Fruit fly (Drosophila melanogaster) whole organism, pupa: ENCODE results near the gene Gclc.

Experiments
- CG10348 ChIP-seq: fragments of 200-800 bp; sonication (Bioruptor generic); IDR thresholded peaks from 2 replicates; pipeline ENCODE4 v1.3.6; 2022; ENCODE audit warnings: missing biosample characterization, missing genetic modification characterization
- CG12605 ChIP-seq: fragments of 200-800 bp; sonication (Bioruptor generic); IDR thresholded peaks from 2 replicates; pipeline ENCODE4 v1.3.6; 2022; ENCODE audit warnings: missing biosample characterization, missing genetic modification characterization
- CG13204 ChIP-seq: fragments of 200-800 bp; sonication (Bioruptor generic); optimal IDR thresholded peaks from 2 replicates; lab custom pipeline; 2018; ENCODE audit warnings: missing biosample characterization, mild to moderate bottlenecking, missing genetic modification characterization, moderate library complexity
- CG14655 ChIP-seq: fragments of 200-800 bp; sonication (Bioruptor generic); optimal IDR thresholded peaks from 3 replicates; lab custom pipeline; 2017; ENCODE audit warnings: mild to moderate bottlenecking, missing biosample characterization, missing genetic modification reagents, missing genetic modification characterization
- CG15710 ChIP-seq: fragments of 200-800 bp; sonication (Bioruptor generic); optimal IDR thresholded peaks from 2 replicates; lab custom pipeline; 2018; ENCODE audit warnings: missing biosample characterization, mild to moderate bottlenecking, missing genetic modification characterization, moderate library complexity
- CG17806 ChIP-seq: fragments of 200-800 bp; sonication (Bioruptor generic); optimal IDR thresholded peaks from 2 replicates; lab custom pipeline; 2018; ENCODE audit warnings: missing biosample characterization, mild to moderate bottlenecking, missing genetic modification characterization, moderate library complexity
- CG32121 ChIP-seq: fragments of 200-800 bp; sonication (Bioruptor generic); IDR thresholded peaks from 2 replicates; pipeline ENCODE4 v1.3.6; 2022; ENCODE audit warnings: missing biosample characterization, missing genetic modification characterization
- CG34367 ChIP-seq: fragments of 200-800 bp; sonication (Bioruptor generic); optimal IDR thresholded peaks from 2 replicates; lab custom pipeline; 2018; ENCODE audit warnings: missing biosample characterization, mild to moderate bottlenecking, missing genetic modification characterization
- CG4496 ChIP-seq: fragments of 200-800 bp; sonication (Bioruptor generic); IDR thresholded peaks from 3 replicates; pipeline ENCODE4 v1.3.6; 2022; ENCODE audit warnings: missing biosample characterization, missing genetic modification characterization
- CG8159 ChIP-seq: fragments of 200-800 bp; sonication (Bioruptor generic); optimal IDR thresholded peaks from 3 replicates; lab custom pipeline; 2018; ENCODE audit warnings: missing biosample characterization, mild to moderate bottlenecking, missing genetic modification characterization, moderate library complexity
- CG8301 ChIP-seq: fragments of 200-800 bp; sonication (Bioruptor generic); optimal IDR thresholded peaks from 2 replicates; lab custom pipeline; 2018; ENCODE audit warnings: missing biosample characterization, mild to moderate bottlenecking, missing genetic modification characterization
- CG9948 ChIP-seq: fragments of 200-800 bp; sonication (Bioruptor generic); optimal IDR thresholded peaks from 2 replicates; lab custom pipeline; 2018; ENCODE audit warnings: missing biosample characterization, mild to moderate bottlenecking, missing genetic modification characterization, moderate library complexity
- D1 ChIP-seq: fragments of 200-800 bp; sonication (Bioruptor generic); optimal IDR thresholded peaks from 2 replicates; lab custom pipeline; 2018; ENCODE audit warnings: missing biosample characterization, mild to moderate bottlenecking, missing genetic modification characterization, moderate library complexity
- EcR ChIP-seq: fragments of 200-800 bp; sonication (Bioruptor generic); optimal IDR thresholded peaks from 3 replicates; lab custom pipeline; 2019; ENCODE audit warnings: missing biosample characterization, missing genetic modification characterization, mild to moderate bottlenecking, moderate library complexity, missing genetic modification reagents
- Ets98B ChIP-seq: fragments of 200-800 bp; sonication (Bioruptor generic); IDR thresholded peaks from 2 replicates; pipeline ENCODE4 v1.3.6; 2022; ENCODE audit warnings: missing biosample characterization, missing genetic modification characterization
- Pif1A ChIP-seq: fragments of 200-800 bp; sonication (Bioruptor generic); optimal IDR thresholded peaks from 3 replicates; lab custom pipeline; 2016; ENCODE audit warnings: missing biosample characterization, missing genetic modification characterization
- Pif1B ChIP-seq: fragments of 200-800 bp; sonication (Bioruptor generic); optimal IDR thresholded peaks from 3 replicates; lab custom pipeline; 2016; ENCODE audit warnings: missing biosample characterization, missing genetic modification characterization
- Snoo ChIP-seq: fragments of 200-800 bp; sonication (Bioruptor generic); optimal IDR thresholded peaks from 3 replicates; lab custom pipeline; 2017; ENCODE audit warnings: missing biosample characterization, mild to moderate bottlenecking, missing genetic modification characterization, inconsistent platforms
- fd96Ca ChIP-seq: fragments of 200-800 bp; sonication (Bioruptor generic); IDR thresholded peaks from 3 replicates; pipeline ENCODE4 v1.3.6; 2022; ENCODE audit warnings: missing biosample characterization, missing genetic modification characterization
- gl ChIP-seq: fragments of 200-800 bp; sonication (Bioruptor generic); optimal IDR thresholded peaks from 2 replicates; lab custom pipeline; 2018; ENCODE audit warnings: missing biosample characterization, mild to moderate bottlenecking, missing genetic modification characterization
- rn ChIP-seq: fragments of 200-800 bp; sonication (Bioruptor generic); IDR thresholded peaks from 2 replicates; pipeline ENCODE4 v1.3.6; 2022; ENCODE audit warnings: missing biosample characterization, missing genetic modification characterization

The Gclc gene

DNA sequence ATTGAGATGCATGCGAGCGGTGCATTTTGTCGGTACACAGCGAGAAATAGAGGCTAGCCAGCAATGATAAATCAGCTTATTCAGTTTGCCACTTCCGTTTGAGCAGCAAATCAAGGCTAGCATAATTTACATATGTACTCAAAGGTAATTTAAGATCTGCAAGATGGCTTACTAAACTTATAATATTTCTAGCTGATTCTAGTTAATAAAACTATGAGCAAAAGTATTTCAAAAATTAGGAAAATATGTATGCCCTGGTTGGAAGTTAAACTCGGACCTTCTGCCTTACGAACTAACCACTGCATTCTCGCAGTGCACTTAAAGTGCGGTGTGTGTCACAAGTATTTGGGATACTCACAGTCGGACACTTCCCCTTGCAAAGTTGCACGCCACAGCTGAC lies 6.9 kb upstream of the Gclc start:
- peak; percentile 33 for TF ChIP-seq CG17806 (tag; lab: Kevin White, UChicago)
- TF ChIP-seq CG12605, result peak; percentile 18
- TF ChIP-seq CG9948, result peak; percentile 38
- TF ChIP-seq CG14655 (GFP tag; lab: Kevin White, UChicago), result peak; percentile 66
- TF ChIP-seq fd96Ca (GFP tag; lab: Robert Waterston, UW), result peak; percentile 57; the same call in 2 of the 3 replicates
- TF ChIP-seq CG8159 (tag; lab: Kevin White, UChicago), result peak; percentile 50
- peak; percentile 38 for TF ChIP-seq Pif1A (GFP tag; lab: Kevin White, UChicago)
- peak; percentile 21 for TF ChIP-seq CG34367 (tag; lab: Kevin White, UChicago)
- TF ChIP-seq EcR (GFP tag; lab: Kevin White, UChicago), result no peak
- no peak for TF ChIP-seq gl (tag; lab: Kevin White, UChicago)
- TF ChIP-seq Pif1B (GFP tag; lab: Kevin White, UChicago), result peak; percentile 49
- TF ChIP-seq CG13204, result no peak
- no peak for TF ChIP-seq CG10348 (GFP tag; lab: Robert Waterston, UW)
- peak; percentile 60; the same call in 1 of the 3 replicates for TF ChIP-seq CG4496
- peak; percentile 38 for TF ChIP-seq CG15710
- TF ChIP-seq Ets98B, result 0 out of 2 replicates have a peak, but pooled peaks have one; percentile 40
- no peak for TF ChIP-seq rn
- no peak for TF ChIP-seq D1
- peak; percentile 65 for TF ChIP-seq CG8301 (tag; lab: Kevin White, UChicago)
- no peak for TF ChIP-seq Snoo (tag; lab: Kevin White, UChicago)
- TF ChIP-seq CG32121 (GFP tag; lab: Robert Waterston, UW), result peak; percentile 62

DNA sequence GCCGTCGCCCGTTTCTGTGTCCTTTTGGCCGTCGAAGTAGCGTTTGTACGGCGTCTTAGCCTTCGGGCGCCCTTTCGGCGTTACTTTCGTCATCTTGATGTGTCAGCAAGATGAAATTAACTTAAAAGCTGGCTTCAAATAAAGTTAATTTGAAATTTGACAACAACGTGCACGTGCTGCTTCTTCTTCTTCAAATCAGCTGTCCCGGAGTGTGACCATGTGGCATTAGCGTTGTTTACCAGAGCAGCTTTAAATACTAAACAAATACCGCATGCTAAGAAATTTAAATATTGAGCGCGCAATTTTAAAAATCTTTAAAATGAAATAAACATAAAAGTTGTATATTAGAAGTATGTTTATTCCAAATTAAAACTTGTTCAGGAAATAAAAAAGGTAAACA lies 5.0 kb upstream of the Gclc start, which contains the start of gene CG2260:
Gene CG2260 (minus strand): TSS at position 209 of the 400 bp plus-strand sequence.
- TF ChIP-seq CG17806 (tag; lab: Kevin White, UChicago) (no peak), CG13204 (no peak), gl (tag; lab: Kevin White, UChicago) (no peak), rn (no peak), Ets98B (no peak), CG15710 (no peak), CG8159 (tag; lab: Kevin White, UChicago) (no peak), CG14655 (GFP tag; lab: Kevin White, UChicago) (no peak), Snoo (tag; lab: Kevin White, UChicago) (no peak), CG4496 (no peak), CG10348 (GFP tag; lab: Robert Waterston, UW) (no peak), fd96Ca (GFP tag; lab: Robert Waterston, UW) (no peak), CG12605 (no peak)

DNA sequence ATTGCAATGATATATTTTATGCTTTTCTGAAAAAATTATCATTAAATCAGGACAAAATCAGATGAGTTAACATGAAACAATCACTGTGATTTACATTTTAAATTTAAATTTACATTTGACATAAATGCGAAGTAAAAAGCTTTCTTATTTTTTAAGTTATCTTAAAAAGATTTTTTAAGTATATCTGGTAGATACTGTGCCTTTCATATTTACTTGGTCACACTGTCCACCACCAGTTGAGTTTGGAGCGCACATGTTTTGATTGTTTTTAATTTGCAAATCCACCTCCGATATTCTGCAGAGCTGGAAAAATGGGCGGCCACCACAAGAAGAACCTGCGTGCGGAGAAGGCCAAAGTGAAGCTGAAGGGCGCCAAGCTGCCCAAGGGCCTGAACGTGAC lies 866 bp upstream of the Gclc start, which contains the start of gene CG1575:
Gene CG1575 (plus strand): TSS at position 200 of the 400 bp plus-strand sequence.
- TF ChIP-seq CG12605, result no peak
- TF ChIP-seq CG9948, result no peak
- no peak for TF ChIP-seq CG17806 (tag; lab: Kevin White, UChicago)
- TF ChIP-seq CG34367 (tag; lab: Kevin White, UChicago), result no peak
- no peak for TF ChIP-seq D1
- no peak for TF ChIP-seq Pif1B (GFP tag; lab: Kevin White, UChicago)
- TF ChIP-seq CG8301 (tag; lab: Kevin White, UChicago), result no peak
- TF ChIP-seq Pif1A (GFP tag; lab: Kevin White, UChicago), result no peak

DNA sequence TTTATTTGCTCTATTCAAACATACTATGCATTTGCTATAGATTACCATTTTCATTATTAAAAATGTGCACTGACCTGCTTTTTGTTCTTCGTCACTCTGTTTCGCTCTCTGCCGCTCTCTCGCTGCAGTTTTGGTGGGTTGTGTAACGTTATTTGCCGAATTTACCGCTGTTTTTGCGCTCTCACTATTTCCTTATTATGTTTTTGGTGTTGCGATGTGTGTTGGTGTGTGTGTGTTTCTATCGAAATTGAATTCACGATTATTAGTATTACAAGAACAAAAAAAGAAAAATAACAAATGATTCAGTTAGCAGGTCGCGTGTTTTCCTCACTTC lies 637 bp downstream of the Gclc start:
- TF ChIP-seq fd96Ca (GFP tag; lab: Robert Waterston, UW), result no peak
- no peak for TF ChIP-seq CG34367 (tag; lab: Kevin White, UChicago)
- TF ChIP-seq CG10348 (GFP tag; lab: Robert Waterston, UW), result no peak
- TF ChIP-seq EcR (GFP tag; lab: Kevin White, UChicago), result no peak
- TF ChIP-seq D1, result no peak
- TF ChIP-seq Pif1B (GFP tag; lab: Kevin White, UChicago), result no peak
- TF ChIP-seq CG9948, result no peak
- TF ChIP-seq Snoo (tag; lab: Kevin White, UChicago), result no peak
- TF ChIP-seq CG17806 (tag; lab: Kevin White, UChicago), result no peak
- no peak for TF ChIP-seq CG14655 (GFP tag; lab: Kevin White, UChicago)
- no peak for TF ChIP-seq rn
- no peak for TF ChIP-seq CG8301 (tag; lab: Kevin White, UChicago)
- TF ChIP-seq CG15710, result no peak
- no peak for TF ChIP-seq Ets98B
- TF ChIP-seq CG13204, result no peak
- no peak for TF ChIP-seq Pif1A (GFP tag; lab: Kevin White, UChicago)
- TF ChIP-seq gl (tag; lab: Kevin White, UChicago), result no peak
- TF ChIP-seq CG32121 (GFP tag; lab: Robert Waterston, UW), result no peak
- TF ChIP-seq, all 21 proteins: peak for 0

DNA sequence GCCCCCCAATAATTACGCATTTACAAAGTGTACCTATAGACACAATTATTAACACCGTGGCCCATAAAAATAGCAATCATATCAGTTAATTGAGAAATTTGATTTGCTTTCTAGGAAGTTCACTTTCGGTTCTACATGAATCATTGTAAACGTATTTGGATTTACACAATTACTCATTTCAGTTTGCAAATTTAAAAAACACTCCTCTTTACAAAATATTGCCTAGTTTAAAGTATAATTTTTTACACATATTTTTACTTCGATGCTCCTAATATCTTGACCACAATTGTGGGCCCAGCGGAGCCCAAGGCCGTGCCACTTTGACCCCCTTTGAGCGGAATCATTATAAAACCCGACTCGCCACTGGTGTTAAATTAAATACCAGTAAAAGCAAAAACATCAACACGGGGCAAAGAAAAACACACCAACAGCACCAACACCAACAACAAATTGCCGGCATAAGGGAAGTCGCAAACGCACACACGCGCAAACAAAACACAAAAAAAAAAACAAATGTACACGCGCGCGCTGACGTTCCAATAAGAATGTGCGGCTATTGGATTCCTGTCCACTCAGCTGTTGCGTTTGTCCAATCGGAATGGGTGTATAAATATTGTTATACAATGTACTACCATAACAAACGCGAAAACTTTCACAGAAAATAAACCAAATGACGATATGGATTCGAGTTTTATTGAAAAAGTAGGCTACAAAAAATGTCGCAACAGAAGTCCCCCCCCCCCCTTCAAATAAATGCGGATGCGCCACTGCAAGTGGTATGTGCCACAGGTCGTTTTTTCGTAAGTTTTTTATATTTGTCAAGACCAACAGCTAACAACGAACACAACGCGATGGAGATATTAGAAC lies 1.2 kb downstream of the Gclc start:
- TF ChIP-seq D1, result no peak
- TF ChIP-seq CG13204, result no peak
- no peak for TF ChIP-seq Pif1B (GFP tag; lab: Kevin White, UChicago)
- peak; percentile 20 for TF ChIP-seq CG17806 (tag; lab: Kevin White, UChicago)
- no peak for TF ChIP-seq CG8301 (tag; lab: Kevin White, UChicago)
- TF ChIP-seq CG15710, result peak; percentile 6
- TF ChIP-seq Snoo (tag; lab: Kevin White, UChicago), result no peak
- peak; percentile 50; the same call in 2 of the 3 replicates for TF ChIP-seq CG4496
- TF ChIP-seq CG12605, result no peak
- no peak for TF ChIP-seq rn
- TF ChIP-seq CG8159 (tag; lab: Kevin White, UChicago), result peak; percentile 22
- TF ChIP-seq CG9948, result peak; percentile 16
- TF ChIP-seq CG34367 (tag; lab: Kevin White, UChicago), result no peak
- TF ChIP-seq CG10348 (GFP tag; lab: Robert Waterston, UW), result no peak
- peak; percentile 7; the same call in 1 of the 2 replicates for TF ChIP-seq CG32121 (GFP tag; lab: Robert Waterston, UW)
- TF ChIP-seq Pif1A (GFP tag; lab: Kevin White, UChicago), result peak; percentile 7
- TF ChIP-seq CG14655 (GFP tag; lab: Kevin White, UChicago), result no peak
- TF ChIP-seq Ets98B, result peak; percentile 14
- TF ChIP-seq EcR (GFP tag; lab: Kevin White, UChicago), result no peak
- TF ChIP-seq fd96Ca (GFP tag; lab: Robert Waterston, UW), result peak; percentile 19; the same call in 1 of the 3 replicates
- TF ChIP-seq gl (tag; lab: Kevin White, UChicago), result no peak
